Worm (Caenorhabditis elegans): ENCODE data around the gene rsp-8.
A peak's percentile ranks its signal among the peaks of the same experiment; 100 is the strongest.

The rsp-8 gene

DNA sequence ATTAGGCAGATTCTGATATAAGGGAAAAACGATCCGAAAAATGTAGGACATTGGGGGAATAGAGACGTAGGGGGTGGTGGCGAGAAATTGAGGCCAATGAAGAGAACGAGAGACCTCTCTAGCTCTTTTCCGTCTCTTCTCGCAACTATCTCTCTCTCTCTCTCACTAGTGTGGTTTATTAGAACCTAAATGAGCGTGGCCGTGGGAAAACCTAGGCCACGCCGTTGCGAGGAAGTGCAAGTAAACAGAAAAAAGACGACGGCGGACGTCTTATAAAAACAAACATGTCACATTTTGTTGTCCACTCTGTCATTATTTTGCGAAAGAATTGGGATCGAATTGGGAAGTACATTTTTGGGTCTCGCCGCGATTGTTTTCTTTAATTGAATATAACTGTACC, 43.8 kb downstream of the rsp-8 start (continued):
- peak; percentile 86 for TF ChIP-seq pax-3 (tag; optimal IDR thresholded peaks at IDR 0.05)
- peak; percentile 87 for TF ChIP-seq xbp-1 (tag; optimal IDR thresholded peaks at IDR 0.05)
- TF ChIP-seq snpc-4 (tag; optimal IDR thresholded peaks at IDR 0.05) = peak; percentile 92
- peak; percentile 47 for TF ChIP-seq lin-39 (tag; optimal IDR thresholded peaks at IDR 0.05)
- no peak for TF ChIP-seq sup-37 (GFP tag; optimal IDR thresholded peaks at IDR 0.05)
- TF ChIP-seq blmp-1 (tag; optimal IDR thresholded peaks at IDR 0.05) = peak; percentile 63

ce11 chrIII:11871617-11872016, 45.4 kb downstream of the rsp-8 start:
- TF ChIP-seq lin-13 (GFP tag; optimal IDR thresholded peaks at IDR 0.05) = no peak
- no peak for TF ChIP-seq blmp-1 (tag; optimal IDR thresholded peaks at IDR 0.05)
- TF ChIP-seq nhr-85 (tag) = no peak
- no peak for TF ChIP-seq sptf-1 (tag; optimal IDR thresholded peaks at IDR 0.05)
- TF ChIP-seq lin-14 (GFP tag; optimal IDR thresholded peaks at IDR 0.05) = no peak
- TF ChIP-seq vab-15 (tag; optimal IDR thresholded peaks at IDR 0.05) = no peak
- no peak for TF ChIP-seq jun-1 (tag; optimal IDR thresholded peaks at IDR 0.05)
- no peak for TF ChIP-seq fos-1 (tag; optimal IDR thresholded peaks at IDR 0.05)
- no peak for TF ChIP-seq fkh-8 (tag; optimal IDR thresholded peaks at IDR 0.05)
- TF ChIP-seq nhr-19 (GFP tag; conservative IDR thresholded peaks at IDR 0.05) = no peak
- TF ChIP-seq nhr-76 (tag; optimal IDR thresholded peaks at IDR 0.05) = no peak
- TF ChIP-seq lin-15B (tag; optimal IDR thresholded peaks at IDR 0.05) = no peak
- TF ChIP-seq unc-130 (tag; optimal IDR thresholded peaks at IDR 0.05) = no peak
- no peak for TF ChIP-seq zip-4 (GFP tag; optimal IDR thresholded peaks at IDR 0.05)
- TF ChIP-seq hlh-17 (GFP tag; optimal IDR thresholded peaks at IDR 0.05; ENCODE audit: borderline replicate concordance) = no peak
- no peak for TF ChIP-seq tbx-2 (tag; optimal IDR thresholded peaks at IDR 0.05)
- no peak for TF ChIP-seq lin-39 (tag; optimal IDR thresholded peaks at IDR 0.05)
- no peak for TF ChIP-seq ceh-82 (tag; optimal IDR thresholded peaks at IDR 0.05)

- TF ChIP-seq nhr-28 (tag; optimal IDR thresholded peaks at IDR 0.05) (no peak), efl-1 (optimal IDR thresholded peaks at IDR 0.05) (no peak), efl-1 (GFP tag; optimal IDR thresholded peaks at IDR 0.05 in 1 of 2) (peak in 1 of 2 experiments; percentile 33)
Measured at ce11 chrIII:11874242-11874641, 48.0 kb downstream of the rsp-8 start.

- TF ChIP-seq mep-1 (tag; optimal IDR thresholded peaks at IDR 0.05) = no peak
- no peak for TF ChIP-seq ceh-63 (GFP tag; optimal IDR thresholded peaks at IDR 0.05)
- no peak for TF ChIP-seq unc-130 (tag; optimal IDR thresholded peaks at IDR 0.05)
- no peak for TF ChIP-seq tbx-2 (tag; optimal IDR thresholded peaks at IDR 0.05)
- no peak for TF ChIP-seq dpl-1 (GFP tag; optimal IDR thresholded peaks at IDR 0.05)
- TF ChIP-seq ztf-11 (tag; optimal IDR thresholded peaks at IDR 0.05) = no peak
- no peak for TF ChIP-seq nhr-77 (tag; optimal IDR thresholded peaks at IDR 0.05)
- TF ChIP-seq fos-1 (tag; optimal IDR thresholded peaks at IDR 0.05) = no peak
- no peak for TF ChIP-seq fkh-8 (tag; optimal IDR thresholded peaks at IDR 0.05)
- no peak for TF ChIP-seq lir-3 (tag; optimal IDR thresholded peaks at IDR 0.05; ENCODE audit: poor library complexity)
- TF ChIP-seq unc-86 (tag; optimal IDR thresholded peaks at IDR 0.05) = no peak
Measured at ce11 chrIII:11876130-11876529, 49.9 kb downstream of the rsp-8 start.

DNA sequence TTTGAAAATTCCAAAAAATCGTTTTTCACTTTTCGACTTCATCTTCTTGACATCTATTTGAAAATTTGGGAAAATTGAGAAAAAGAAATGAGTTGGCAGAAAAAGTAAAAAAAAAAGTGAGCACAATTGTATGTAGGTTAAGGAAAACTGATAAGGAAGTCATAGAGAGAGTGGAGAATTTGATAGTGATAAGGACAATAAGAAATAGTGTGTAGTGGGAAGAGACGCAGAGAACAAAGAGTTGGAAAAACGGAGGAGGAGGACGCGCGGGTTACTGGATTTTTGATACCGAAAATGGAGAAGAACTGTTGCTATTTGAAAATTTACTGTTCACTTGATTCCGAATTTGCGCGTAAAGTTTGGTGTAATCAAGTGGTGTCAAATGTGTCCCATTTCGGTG, 52.5 kb downstream of the rsp-8 start, which contains the start of gene Y56A3A.6:
Gene Y56A3A.6, minus strand, starts transcription at position 53 of the 400 bp plus-strand sequence.
- TF ChIP-seq elt-2 (tag; optimal IDR thresholded peaks at IDR 0.05) (peak; percentile 59), nhr-47 (tag; optimal IDR thresholded peaks at IDR 0.05) (no peak), lin-35 (GFP tag; optimal IDR thresholded peaks at IDR 0.05) (peak in 1 of 2 experiments; percentile 2)
